Fruit fly (Drosophila melanogaster): ENCODE results near the gene CG32986.

The CG32986 gene

dm6 chr2L:8860767-8861166 is 1.8 kb upstream of the CG32986 start (continued):
- TF ChIP-seq cwo (GFP tag; optimal IDR thresholded peaks at IDR 0.05) (peak; percentile 38), Scr (GFP tag; IDR thresholded peaks at IDR 0.05; ENCODE audit: partially characterized antibody) (no peak), CG9876 (GFP tag; optimal IDR thresholded peaks at IDR 0.05) (no peak), CG14710 (tag; optimal IDR thresholded peaks at IDR 0.05) (peak; percentile 79), mirr (GFP tag; optimal IDR thresholded peaks at IDR 0.05) (no peak), sqz (GFP tag; optimal IDR thresholded peaks at IDR 0.05) (peak; percentile 45), peb (GFP tag; IDR thresholded peaks at IDR 0.05) (no peak; the same call in 1 of the 2 replicates), CG18476 (GFP tag; optimal IDR thresholded peaks at IDR 0.05) (peak; percentile 46), HLH4C (GFP tag; IDR thresholded peaks at IDR 0.05; ENCODE audit: partially characterized antibody) (no peak), chm (GFP tag; IDR thresholded peaks at IDR 0.05) (peak; percentile 74), ci (GFP tag; IDR thresholded peaks at IDR 0.05) (peak; percentile 84), da (GFP tag; optimal IDR thresholded peaks at IDR 0.05) (no peak), NFAT (GFP tag; IDR thresholded peaks at IDR 0.05) (0 out of 2 replicates have a peak, but pooled peaks have one; percentile 39), Dfd (GFP tag; optimal IDR thresholded peaks at IDR 0.05) (no peak), pzg (GFP tag; optimal IDR thresholded peaks at IDR 0.05) (no peak), CTCF (GFP tag; optimal IDR thresholded peaks at IDR 0.05) (peak; percentile 2), CG34422 (GFP tag; IDR thresholded peaks at IDR 0.05) (peak; percentile 67; the same call in 2 of the 3 replicates), tin (GFP tag; optimal IDR thresholded peaks at IDR 0.05) (peak; percentile 78), CG8765 (GFP tag; IDR thresholded peaks at IDR 0.05) (no peak; the same call in 1 of the 2 replicates), CG12769 (tag; optimal IDR thresholded peaks at IDR 0.05) (no peak), Ravus (GFP tag; IDR thresholded peaks at IDR 0.05) (no peak; the same call in 1 of the 2 replicates), tap (tag; optimal IDR thresholded peaks at IDR 0.05) (peak; percentile 70), B-H1 (GFP tag; IDR thresholded peaks at IDR 0.05) (peak; percentile 63), CG1603 (tag; optimal IDR thresholded peaks at IDR 0.05) (peak; percentile 62), NfI (GFP tag; optimal IDR thresholded peaks at IDR 0.05) (no peak), Optix (GFP tag; IDR thresholded peaks at IDR 0.05) (peak; percentile 30; the same call in 2 of the 3 replicates), Oaz (GFP tag; IDR thresholded peaks at IDR 0.05) (peak; percentile 38; the same call in 1 of the 2 replicates), Gug (GFP tag; IDR thresholded peaks at IDR 0.05) (peak; percentile 64; the same call in 3 of the 4 replicates), emc (GFP tag; optimal IDR thresholded peaks at IDR 0.05) (no peak), tna (GFP tag; IDR thresholded peaks at IDR 0.05; ENCODE audit: partially characterized antibody) (no peak), Hr3 (GFP tag; optimal IDR thresholded peaks at IDR 0.05) (peak; percentile 29), CG3407 (GFP tag; optimal IDR thresholded peaks at IDR 0.05) (peak; percentile 43), Hr78 (GFP tag; optimal IDR thresholded peaks at IDR 0.05) (peak in 1 of 2 experiments; percentile 7), CG7271 (tag; optimal IDR thresholded peaks at IDR 0.05) (no peak), ara (GFP tag; IDR thresholded peaks at IDR 0.05) (peak; percentile 77), CG7839 (tag; optimal IDR thresholded peaks at IDR 0.05) (peak; percentile 71), Kr (GFP tag; optimal IDR thresholded peaks at IDR 0.05) (no peak), CG11085 (GFP tag; IDR thresholded peaks at IDR 0.05) (peak; percentile 58; the same call in 1 of the 2 replicates), zfh2 (GFP tag; optimal IDR thresholded peaks at IDR 0.05) (no peak), Hr39 (optimal IDR thresholded peaks at IDR 0.05) (no peak), HLH3B (GFP tag; IDR thresholded peaks at IDR 0.05) (peak; percentile 81), Hr51 (GFP tag; optimal IDR thresholded peaks at IDR 0.05) (peak in 1 of 2 experiments; percentile 53), CG10565 (GFP tag; optimal IDR thresholded peaks at IDR 0.05) (no peak), Atf6 (GFP tag; IDR thresholded peaks at IDR 0.05) (peak; percentile 42; the same call in 1 of the 2 replicates), slp2 (GFP tag; optimal IDR thresholded peaks at IDR 0.05) (no peak), repo (GFP tag; optimal IDR thresholded peaks at IDR 0.05) (peak; percentile 27), Poxn (GFP tag; IDR thresholded peaks at IDR 0.05) (no peak), fd96Cb (tag; optimal IDR thresholded peaks at IDR 0.05) (peak; percentile 78), CG7963 (GFP tag; IDR thresholded peaks at IDR 0.05; ENCODE audit: partially characterized antibody) (no peak), CG7786 (GFP tag; optimal IDR thresholded peaks at IDR 0.05) (no peak), CG8944 (GFP tag; optimal IDR thresholded peaks at IDR 0.05) (no peak)

Data from whole organism, embryonic.